Worm (Caenorhabditis elegans) whole organism, mixed stage, embryonic: ENCODE results near the gene rsa-2.
A peak's percentile ranks its signal among the peaks of the same experiment; 100 is the strongest.

ENCODE experiments used
- M03D4.4 ChIP-seq: sonication (generic microtip); optimal IDR thresholded peaks from 2 replicates; lab custom pipeline; 2017; ENCODE audit warnings: mild to moderate bottlenecking, missing genetic modification characterization, missing compliant biosample characterization
- bed-3 ChIP-seq: fragments of 200-800 bp; sonication (Bioruptor generic); optimal IDR thresholded peaks from 3 replicates; lab custom pipeline; 2018; ENCODE audit warnings: mild to moderate bottlenecking, missing genetic modification characterization, moderate library complexity, missing compliant biosample characterization
- blmp-1 ChIP-seq: fragments of 150-350 bp; optimal IDR thresholded peaks from 2 replicates; lab custom pipeline; 2014; ENCODE audit warnings: missing biosample characterization, missing genetic modification characterization
- ceh-39 ChIP-seq: fragments of 150-350 bp; optimal IDR thresholded peaks from 2 replicates; lab custom pipeline; 2014; ENCODE audit warnings: missing biosample characterization, missing genetic modification characterization
- ceh-43 ChIP-seq: fragments of 200-800 bp; sonication (Bioruptor generic); optimal IDR thresholded peaks from 2 replicates; lab custom pipeline; 2018; ENCODE audit warnings: mild to moderate bottlenecking, missing genetic modification characterization, moderate library complexity, missing compliant biosample characterization
- ceh-83 ChIP-seq: fragments of 200-800 bp; sonication (Bioruptor generic); optimal IDR thresholded peaks from 2 replicates; lab custom pipeline; 2018; ENCODE audit warnings: mild to moderate bottlenecking, missing genetic modification characterization, missing compliant biosample characterization
- ces-1 ChIP-seq: fragments of 150-350 bp; optimal IDR thresholded peaks from 2 replicates; lab custom pipeline; 2014; ENCODE audit warnings: missing biosample characterization, missing genetic modification reagents, missing genetic modification characterization
- cnd-1 ChIP-seq: fragments of 200-800 bp; sonication (Bioruptor generic); optimal IDR thresholded peaks from 2 replicates; lab custom pipeline; 2018; ENCODE audit warnings: mild to moderate bottlenecking, missing genetic modification characterization, missing compliant biosample characterization
- drap-1 ChIP-seq: fragments of 200-800 bp; sonication (Bioruptor generic); optimal IDR thresholded peaks from 3 replicates; lab custom pipeline; 2018; ENCODE audit warnings: mild to moderate bottlenecking, missing genetic modification characterization, missing compliant biosample characterization
- elt-1 ChIP-seq: sonication (generic microtip); optimal IDR thresholded peaks from 2 replicates; lab custom pipeline; 2017; ENCODE audit warnings: missing genetic modification characterization, mild to moderate bottlenecking, missing compliant biosample characterization, antibody characterized with exemption, moderate library complexity, borderline replicate concordance; ENCODE audit not compliant: insufficient read depth
- flh-1 ChIP-seq: fragments of 200-800 bp; sonication (Bioruptor generic); optimal IDR thresholded peaks from 2 replicates; lab custom pipeline; 2018; ENCODE audit warnings: mild to moderate bottlenecking, missing genetic modification characterization, moderate library complexity, missing compliant biosample characterization
- ham-2 ChIP-seq: fragments of 200-800 bp; sonication (Bioruptor generic); optimal IDR thresholded peaks from 2 replicates; lab custom pipeline; 2018; ENCODE audit warnings: mild to moderate bottlenecking, missing genetic modification characterization, missing compliant biosample characterization
- hlh-1 ChIP-seq: fragments of 150-350 bp; optimal IDR thresholded peaks from 2 replicates; lab custom pipeline; 2014; ENCODE audit warnings: missing biosample characterization, missing genetic modification reagents, missing genetic modification characterization
- lin-13 ChIP-seq: fragments of 150-350 bp; optimal IDR thresholded peaks from 2 replicates; lab custom pipeline; 2014; ENCODE audit warnings: missing biosample characterization, missing genetic modification characterization
- lin-32 ChIP-seq: fragments of 200-800 bp; sonication (Bioruptor generic); optimal IDR thresholded peaks from 2 replicates; lab custom pipeline; 2018; ENCODE audit warnings: mild to moderate bottlenecking, missing genetic modification characterization, missing compliant biosample characterization
- mab-5 ChIP-seq: fragments of 150-350 bp; optimal IDR thresholded peaks from 2 replicates; lab custom pipeline; 2014; ENCODE audit warnings: missing biosample characterization, missing genetic modification characterization
- mep-1 ChIP-seq: fragments of 150-350 bp; optimal IDR thresholded peaks from 2 replicates; lab custom pipeline; 2017; ENCODE audit warnings: missing biosample characterization, missing genetic modification reagents, missing genetic modification characterization, inconsistent platforms
- mls-2 ChIP-seq: sonication (generic microtip); optimal IDR thresholded peaks from 2 replicates; lab custom pipeline; 2016; ENCODE audit warnings: mild to moderate bottlenecking, missing genetic modification characterization, moderate library complexity, missing compliant biosample characterization
- nhr-12 ChIP-seq: fragments of 150-350 bp; optimal IDR thresholded peaks from 2 replicates; lab custom pipeline; 2014; ENCODE audit warnings: missing biosample characterization, missing genetic modification characterization
- nhr-2 ChIP-seq: fragments of 150-350 bp; optimal IDR thresholded peaks from 2 replicates; lab custom pipeline; 2014; ENCODE audit warnings: missing biosample characterization, missing genetic modification characterization
- nhr-237 ChIP-seq: fragments of 150-350 bp; optimal IDR thresholded peaks from 2 replicates; lab custom pipeline; 2014; ENCODE audit warnings: missing biosample characterization, missing genetic modification characterization
- nhr-28 ChIP-seq: fragments of 150-350 bp; optimal IDR thresholded peaks from 2 replicates; lab custom pipeline; 2014; ENCODE audit warnings: missing biosample characterization, missing genetic modification characterization
- nhr-76 ChIP-seq: sonication (generic microtip); optimal IDR thresholded peaks from 2 replicates; lab custom pipeline; 2017; ENCODE audit warnings: missing biosample characterization, missing genetic modification characterization
- pha-4 ChIP-seq: fragments of 150-350 bp; optimal IDR thresholded peaks from 2 replicates; lab custom pipeline; 2018; ENCODE audit warnings: missing biosample characterization, missing genetic modification reagents, missing genetic modification characterization
- sem-2 ChIP-seq: fragments of 200-800 bp; sonication (Bioruptor generic); optimal IDR thresholded peaks from 2 replicates; lab custom pipeline; 2018; ENCODE audit warnings: mild to moderate bottlenecking, missing genetic modification characterization, missing compliant biosample characterization
- snpc-4 ChIP-seq: fragments of 150-350 bp; optimal IDR thresholded peaks from 2 replicates; lab custom pipeline; 2014; ENCODE audit warnings: missing biosample characterization, missing genetic modification characterization
- tbx-8 ChIP-seq: fragments of 200-800 bp; sonication (Bioruptor generic); optimal IDR thresholded peaks from 2 replicates; lab custom pipeline; 2018; ENCODE audit warnings: mild to moderate bottlenecking, missing genetic modification characterization, moderate library complexity, missing compliant biosample characterization
- unc-120 ChIP-seq: sonication (generic microtip); optimal IDR thresholded peaks from 2 replicates; lab custom pipeline; 2017; ENCODE audit warnings: missing genetic modification characterization, missing compliant biosample characterization; ENCODE audit not compliant: poor library complexity, severe bottlenecking
- unc-39 ChIP-seq: fragments of 150-350 bp; optimal IDR thresholded peaks from 2 replicates; lab custom pipeline; 2014; ENCODE audit warnings: missing biosample characterization, missing genetic modification characterization
- unc-62 ChIP-seq: fragments of 150-350 bp; optimal IDR thresholded peaks from 2 replicates; lab custom pipeline; 2014; ENCODE audit warnings: missing biosample characterization, missing genetic modification reagents, missing genetic modification characterization
- zip-8 ChIP-seq: fragments of 150-350 bp; optimal IDR thresholded peaks from 2 replicates; lab custom pipeline; 2014; ENCODE audit warnings: missing biosample characterization, missing genetic modification characterization
- ztf-11 ChIP-seq: fragments of 150-350 bp; optimal IDR thresholded peaks from 2 replicates; lab custom pipeline; 2014; ENCODE audit warnings: missing biosample characterization, missing genetic modification characterization

rsa-2 gene

DNA sequence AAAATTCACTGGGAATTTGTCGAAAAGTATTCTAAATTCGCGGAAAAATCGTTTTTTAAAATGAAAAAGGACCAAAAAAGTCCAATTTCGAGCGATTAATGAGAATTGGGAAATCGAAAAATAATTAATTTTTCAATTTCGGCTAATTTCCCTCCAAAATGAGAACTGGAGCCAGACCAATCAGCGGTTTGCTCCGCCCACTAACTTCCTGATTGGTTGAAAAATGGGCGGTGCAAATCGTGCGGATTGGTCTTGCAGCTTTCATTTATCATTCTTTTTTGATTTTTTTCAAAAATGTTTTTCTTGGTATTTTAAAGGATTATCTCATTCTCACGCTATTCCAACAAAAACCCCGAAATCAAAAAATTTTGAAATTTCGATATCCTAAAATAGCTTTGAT lies 9.2 kb upstream of the rsa-2 start:
- no peak for TF ChIP-seq unc-39
- TF ChIP-seq bed-3 (GFP tag; lab: Kevin White, UChicago) = no peak
- TF ChIP-seq nhr-12 (tag; lab: Kevin White, UChicago) = no peak
- TF ChIP-seq elt-1 (tag; lab: Kevin White, UChicago) = no peak
- no peak for TF ChIP-seq blmp-1 (tag; lab: Kevin White, UChicago)
- TF ChIP-seq M03D4.4 (tag; lab: Kevin White, UChicago) = no peak
- no peak for TF ChIP-seq ztf-11 (tag; lab: Kevin White, UChicago)
- TF ChIP-seq nhr-237 = no peak
- no peak for TF ChIP-seq snpc-4
- no peak for TF ChIP-seq mep-1
- TF ChIP-seq unc-62 = no peak
- TF ChIP-seq pha-4 (tag; lab: Kevin White, UChicago) = no peak

DNA sequence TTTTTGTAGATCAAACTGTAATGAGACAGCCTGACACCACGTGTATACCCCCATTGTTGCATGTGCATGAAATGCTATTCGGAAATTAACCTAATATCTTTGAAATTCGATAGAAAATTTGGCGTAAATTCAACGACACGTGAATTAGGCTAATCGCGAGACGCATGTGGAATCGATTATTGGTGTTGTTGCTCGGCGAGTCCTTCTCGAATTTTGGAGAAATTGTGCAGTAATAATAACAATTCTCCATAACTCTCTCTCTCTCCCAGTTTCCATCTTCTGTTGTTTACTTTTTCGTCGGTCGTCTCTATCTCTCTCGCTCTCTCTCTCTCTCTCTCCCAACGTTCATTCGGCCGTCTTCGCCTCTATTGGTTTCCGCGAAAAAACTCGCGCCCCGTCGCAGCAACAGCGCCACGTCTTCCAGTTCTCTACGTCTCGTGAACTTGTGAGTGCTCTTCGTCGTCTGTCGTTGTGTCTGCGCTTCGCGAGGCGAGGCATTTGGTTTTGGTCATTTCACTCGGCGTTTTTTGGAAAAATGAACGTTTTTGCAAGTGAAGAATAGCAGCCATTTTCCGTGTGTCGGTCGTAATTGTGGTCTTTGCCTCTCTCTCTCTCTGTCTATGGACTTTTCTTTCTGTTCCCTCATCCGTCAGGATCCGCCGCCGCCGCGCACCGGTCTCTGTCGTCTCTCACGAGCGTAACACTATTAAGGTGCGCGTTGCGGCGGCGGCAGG lies 8.6 kb upstream of the rsa-2 start:
- no peak for TF ChIP-seq blmp-1 (tag; lab: Kevin White, UChicago)
- no peak for TF ChIP-seq nhr-237
- TF ChIP-seq ceh-83 (GFP tag; lab: Kevin White, UChicago) = no peak
- no peak for TF ChIP-seq tbx-8
- no peak for TF ChIP-seq cnd-1 (tag; lab: Kevin White, UChicago)
- no peak for TF ChIP-seq unc-39
- no peak for TF ChIP-seq unc-62
- TF ChIP-seq lin-32 (GFP tag; lab: Kevin White, UChicago) = peak; percentile 27
- TF ChIP-seq ztf-11 (tag; lab: Kevin White, UChicago) = no peak
- no peak for TF ChIP-seq mab-5 (tag; lab: Kevin White, UChicago)
- no peak for TF ChIP-seq drap-1 (GFP tag; lab: Kevin White, UChicago)
- TF ChIP-seq flh-1 = no peak
- TF ChIP-seq nhr-28 (tag; lab: Kevin White, UChicago) = no peak
- TF ChIP-seq zip-8 (tag; lab: Kevin White, UChicago) = no peak
- TF ChIP-seq ces-1 = peak; percentile 11
- no peak for TF ChIP-seq ceh-43
- peak; percentile 80 for TF ChIP-seq pha-4 (tag; lab: Kevin White, UChicago)
- no peak for TF ChIP-seq mep-1
- TF ChIP-seq sem-2 (GFP tag; lab: Kevin White, UChicago) = no peak
- no peak for TF ChIP-seq snpc-4
- TF ChIP-seq, all 35 proteins: peak for 3

DNA sequence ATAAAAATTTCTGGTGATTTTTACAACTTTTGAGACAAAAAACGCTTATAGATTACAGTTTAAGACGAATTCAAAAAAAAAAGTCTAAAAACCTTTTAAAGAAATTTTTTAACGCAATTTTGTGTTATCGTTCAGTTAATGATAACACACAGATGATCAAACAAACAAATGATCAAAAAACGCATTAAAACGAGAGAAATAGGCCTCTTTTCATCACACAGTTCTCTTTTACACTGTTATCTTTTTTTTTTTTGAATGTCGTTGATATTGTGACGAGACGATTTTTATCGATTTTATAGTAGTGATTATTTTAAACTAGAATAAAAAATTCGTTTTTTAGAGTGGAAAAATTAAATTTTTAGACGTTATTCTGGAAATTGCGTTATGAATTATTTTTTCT lies 3.5 kb upstream of the rsa-2 start:
- no peak for TF ChIP-seq cnd-1 (tag; lab: Kevin White, UChicago)
- TF ChIP-seq nhr-76 = no peak
- TF ChIP-seq mep-1 = no peak
- no peak for TF ChIP-seq lin-32 (GFP tag; lab: Kevin White, UChicago)
- TF ChIP-seq unc-62 = no peak
- no peak for TF ChIP-seq nhr-2 (tag; lab: Kevin White, UChicago)
- no peak for TF ChIP-seq nhr-237
- no peak for TF ChIP-seq mab-5 (tag; lab: Kevin White, UChicago)
- TF ChIP-seq pha-4 (tag; lab: Kevin White, UChicago) = no peak
- no peak for TF ChIP-seq snpc-4
- no peak for TF ChIP-seq unc-120 (tag; lab: Kevin White, UChicago)
- TF ChIP-seq lin-13 (tag; lab: Kevin White, UChicago) = no peak
- no peak for TF ChIP-seq bed-3 (GFP tag; lab: Kevin White, UChicago)
- TF ChIP-seq tbx-8 = no peak
- no peak for TF ChIP-seq ztf-11 (tag; lab: Kevin White, UChicago)
- TF ChIP-seq flh-1 = no peak
- TF ChIP-seq M03D4.4 (tag; lab: Kevin White, UChicago) = no peak
- no peak for TF ChIP-seq ceh-83 (GFP tag; lab: Kevin White, UChicago)

DNA sequence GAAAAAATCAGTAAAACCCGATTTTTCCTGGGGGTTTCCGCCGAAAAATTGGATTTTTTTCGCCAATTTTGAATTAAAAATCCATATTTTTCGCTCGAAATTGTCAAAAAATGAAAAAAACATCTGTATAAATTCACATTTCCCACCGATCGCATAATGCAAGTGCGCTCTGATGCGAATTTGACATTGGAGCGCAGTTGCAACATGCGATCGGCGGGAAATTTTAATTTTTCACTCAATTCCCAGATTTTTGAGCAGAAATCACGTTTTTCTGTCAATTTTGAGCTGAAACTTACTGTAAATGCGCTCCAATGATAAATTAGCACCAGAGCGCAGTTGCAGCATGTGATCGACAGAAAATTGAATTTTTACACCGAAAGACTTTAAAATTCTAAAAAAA lies 1.3 kb downstream of the rsa-2 start:
- TF ChIP-seq ceh-39 (no peak), sem-2 (GFP tag; lab: Kevin White, UChicago) (no peak), mls-2 (tag; lab: Kevin White, UChicago) (no peak), hlh-1 (tag; lab: Kevin White, UChicago) (no peak), nhr-12 (tag; lab: Kevin White, UChicago) (no peak), ceh-43 (no peak), M03D4.4 (tag; lab: Kevin White, UChicago) (no peak), ham-2 (GFP tag; lab: Kevin White, UChicago) (no peak), unc-62 (no peak), pha-4 (tag; lab: Kevin White, UChicago) (no peak), mab-5 (tag; lab: Kevin White, UChicago) (no peak), unc-120 (tag; lab: Kevin White, UChicago) (no peak), nhr-28 (tag; lab: Kevin White, UChicago) (no peak), zip-8 (tag; lab: Kevin White, UChicago) (no peak), unc-39 (no peak), bed-3 (GFP tag; lab: Kevin White, UChicago) (no peak)
